Fruit fly (Drosophila melanogaster): ENCODE data around the gene Inx2.

The Inx2 gene

DNA sequence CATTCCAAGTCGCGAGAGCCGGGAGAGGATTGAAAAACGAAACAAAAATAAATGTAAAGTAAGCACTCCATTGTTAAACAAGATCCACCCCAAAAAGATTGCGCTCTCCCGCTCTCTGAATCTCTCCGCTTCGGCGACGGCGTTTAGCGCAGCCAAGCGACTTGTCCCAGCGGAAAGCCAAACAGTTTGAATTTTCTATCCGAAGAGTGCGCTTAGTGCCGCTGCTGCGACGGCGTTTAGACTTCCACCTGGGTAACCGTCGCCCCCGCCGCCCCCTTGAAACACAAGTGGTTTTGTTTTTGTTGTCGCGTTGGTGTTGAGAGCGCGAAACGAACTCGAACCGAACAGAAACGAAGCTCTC is at the start of gene Inx2:
Gene Inx2, plus strand, starts transcription at position 181 of the 361 bp plus-strand sequence.
- TF ChIP-seq trem (tag; optimal IDR thresholded peaks at IDR 0.05) (no peak), bab2 (GFP tag; optimal IDR thresholded peaks at IDR 0.05) (no peak), unc-4 (GFP tag; IDR thresholded peaks at IDR 0.05; ENCODE audit: partially characterized antibody) (no peak), tup (GFP tag; optimal IDR thresholded peaks at IDR 0.05) (no peak), grn (GFP tag; optimal IDR thresholded peaks at IDR 0.05) (peak; percentile 8), Abd-B (GFP tag; optimal IDR thresholded peaks at IDR 0.05) (no peak), insv (GFP tag; optimal IDR thresholded peaks at IDR 0.05) (no peak), CG2120 (GFP tag; optimal IDR thresholded peaks at IDR 0.05) (no peak), CG11696 (GFP tag; IDR thresholded peaks at IDR 0.05) (no peak), CG31388 (GFP tag; optimal IDR thresholded peaks at IDR 0.05) (no peak), eve (GFP tag; optimal IDR thresholded peaks at IDR 0.05) (no peak), Chrac-16 (GFP tag; optimal IDR thresholded peaks at IDR 0.05) (no peak), CG6765 (GFP tag; optimal IDR thresholded peaks at IDR 0.05) (no peak), CG33213 (GFP tag; optimal IDR thresholded peaks at IDR 0.05) (no peak), CG9932 (GFP tag; IDR thresholded peaks at IDR 0.05) (peak; percentile 28; the same call in 1 of the 2 replicates), Blimp-1 (GFP tag; optimal IDR thresholded peaks at IDR 0.05) (no peak), CG13123 (GFP tag; optimal IDR thresholded peaks at IDR 0.05) (no peak), sc (optimal IDR thresholded peaks at IDR 0.05) (no peak), sc (GFP tag; optimal IDR thresholded peaks at IDR 0.05) (no peak), vfl (GFP tag; optimal IDR thresholded peaks at IDR 0.05) (no peak), schlank (tag; optimal IDR thresholded peaks at IDR 0.05) (no peak), mld (GFP tag; IDR thresholded peaks at IDR 0.05; ENCODE audit: partially characterized antibody) (no peak), CG11504 (tag; optimal IDR thresholded peaks at IDR 0.05) (peak; percentile 2), sna (GFP tag; IDR thresholded peaks at IDR 0.05; ENCODE audit: partially characterized antibody) (0 out of 2 replicates have a peak, but pooled peaks have one; percentile 58), luna (GFP tag; optimal IDR thresholded peaks at IDR 0.05) (no peak), CG12942 (GFP tag; optimal IDR thresholded peaks at IDR 0.05) (no peak), ash1 (GFP tag; optimal IDR thresholded peaks at IDR 0.05) (peak; percentile 22), Max (GFP tag; optimal IDR thresholded peaks at IDR 0.05) (no peak), pros (GFP tag; optimal IDR thresholded peaks at IDR 0.05) (peak; percentile 90), CG4404 (GFP tag; IDR thresholded peaks at IDR 0.05) (no peak), run (tag; optimal IDR thresholded peaks at IDR 0.05) (no peak), yki (optimal IDR thresholded peaks at IDR 0.05) (peak; percentile 65), pfk (GFP tag; optimal IDR thresholded peaks at IDR 0.05) (peak; percentile 98), CG14014 (GFP tag; IDR thresholded peaks at IDR 0.05) (no peak), CG8765 (GFP tag; IDR thresholded peaks at IDR 0.05) (no peak), sima (GFP tag; optimal IDR thresholded peaks at IDR 0.05) (no peak), CG16813 (GFP tag; IDR thresholded peaks at IDR 0.05; ENCODE audit: partially characterized antibody) (no peak), gfzf (GFP tag; optimal IDR thresholded peaks at IDR 0.05) (no peak), nau (GFP tag; optimal IDR thresholded peaks at IDR 0.05) (no peak), CG11560 (tag; IDR thresholded peaks at IDR 0.05) (no peak), sqz (GFP tag; optimal IDR thresholded peaks at IDR 0.05) (peak; percentile 42), CG9727 (GFP tag; optimal IDR thresholded peaks at IDR 0.05) (no peak), Oaz (GFP tag; IDR thresholded peaks at IDR 0.05) (no peak), CG3281 (GFP tag; optimal IDR thresholded peaks at IDR 0.05) (peak; percentile 38), ind (GFP tag; optimal IDR thresholded peaks at IDR 0.05) (no peak), D19B (GFP tag; optimal IDR thresholded peaks at IDR 0.05) (no peak), hbn (GFP tag; IDR thresholded peaks at IDR 0.05; ENCODE audit: partially characterized antibody) (0 out of 2 replicates have a peak, but pooled peaks have one; percentile 16), slou (GFP tag; optimal IDR thresholded peaks at IDR 0.05) (no peak), Xbp1 (GFP tag; optimal IDR thresholded peaks at IDR 0.05) (no peak), CG34224 (GFP tag; IDR thresholded peaks at IDR 0.05; ENCODE audit: partially characterized antibody) (no peak), pita (GFP tag; optimal IDR thresholded peaks at IDR 0.05) (no peak), maf-S (GFP tag; optimal IDR thresholded peaks at IDR 0.05) (no peak)
